Worm (Caenorhabditis elegans) whole organism, young adult: ENCODE data around the gene toca-1.
A peak's percentile ranks its signal among the peaks of the same experiment; 100 is the strongest.

Experiments
- B0035.1 ChIP-seq: sonication (generic microtip); optimal IDR thresholded peaks from 2 replicates; lab custom pipeline; 2016; ENCODE audit warnings: missing genetic modification characterization, mild to moderate bottlenecking, missing compliant biosample characterization, missing genotype, missing genetic modification reagents
- B0336.3 ChIP-seq: fragments of 200-800 bp; sonication (Bioruptor generic); IDR thresholded peaks from 2 replicates; pipeline ENCODE4 v1.3.6; 2022; ENCODE audit warnings: missing genetic modification characterization, missing compliant biosample characterization
- C06A6.2 ChIP-seq: fragments of 200-800 bp; sonication (Bioruptor generic); conservative IDR thresholded peaks from 2 replicates; pipeline ENCODE4 v1.3.6; 2022; ENCODE audit warnings: missing genetic modification characterization, missing compliant biosample characterization
- F49E8.2 ChIP-seq: sonication (generic microtip); optimal IDR thresholded peaks from 3 replicates; lab custom pipeline; 2017; ENCODE audit warnings: missing genetic modification characterization, mild to moderate bottlenecking, missing compliant biosample characterization, antibody characterized with exemption, moderate library complexity; ENCODE audit not compliant: insufficient read depth
- F52B5.7 ChIP-seq: sonication (generic microtip); optimal IDR thresholded peaks from 2 replicates; lab custom pipeline; 2016; ENCODE audit warnings: mild to moderate bottlenecking, missing genetic modification characterization, missing compliant biosample characterization
- T07F8.4 ChIP-seq: sonication (generic microtip); optimal IDR thresholded peaks from 2 replicates; lab custom pipeline; 2016; ENCODE audit warnings: mild to moderate bottlenecking, missing genetic modification characterization, moderate library complexity, missing compliant biosample characterization
- T26A5.8 ChIP-seq: sonication (generic microtip); optimal IDR thresholded peaks from 2 replicates; lab custom pipeline; 2016; ENCODE audit warnings: missing genetic modification characterization, missing compliant biosample characterization
- Y56A3A.18 ChIP-seq: fragments of 200-800 bp; sonication (Bioruptor generic); IDR thresholded peaks from 2 replicates; pipeline ENCODE4 v1.3.6; 2022; ENCODE audit warnings: missing genetic modification reagents, missing genetic modification characterization, missing compliant biosample characterization
- Y67H2A.10 ChIP-seq: fragments of 200-800 bp; sonication (Bioruptor generic); conservative IDR thresholded peaks from 2 replicates; pipeline ENCODE4 v1.3.6; 2022; ENCODE audit warnings: missing genetic modification reagents, missing genetic modification characterization, missing compliant biosample characterization
- aptf-3 ChIP-seq: fragments of 200-800 bp; sonication (Bioruptor generic); IDR thresholded peaks from 2 replicates; pipeline ENCODE4 v1.3.6; 2022; ENCODE audit warnings: missing genetic modification characterization, missing compliant biosample characterization
- athp-1 ChIP-seq: sonication (generic microtip); optimal IDR thresholded peaks from 2 replicates; lab custom pipeline; 2017; ENCODE audit warnings: mild to moderate bottlenecking, missing genetic modification characterization, missing compliant biosample characterization
- cebp-2 ChIP-seq: fragments of 200-800 bp; sonication (Bioruptor generic); IDR thresholded peaks from 2 replicates; pipeline ENCODE4 v1.3.6; 2022; ENCODE audit warnings: missing genetic modification characterization, missing compliant biosample characterization
- ceh-58 ChIP-seq: fragments of 200-800 bp; sonication (Bioruptor generic); IDR thresholded peaks from 2 replicates; pipeline ENCODE4 v1.3.6; 2022; ENCODE audit warnings: missing genetic modification characterization, missing compliant biosample characterization
- chd-7 ChIP-seq: sonication (generic microtip); optimal IDR thresholded peaks from 2 replicates; lab custom pipeline; 2016; ENCODE audit warnings: mild to moderate bottlenecking, missing genetic modification characterization, moderate library complexity, missing compliant biosample characterization
- dox-1 ChIP-seq: fragments of 200-800 bp; sonication (Bioruptor generic); IDR thresholded peaks from 2 replicates; pipeline ENCODE4 v1.3.6; 2022; ENCODE audit warnings: missing genetic modification reagents, missing genetic modification characterization, missing compliant biosample characterization
- dpff-1 ChIP-seq: sonication (generic microtip); optimal IDR thresholded peaks from 2 replicates; lab custom pipeline; 2017; ENCODE audit warnings: mild to moderate bottlenecking, missing genetic modification characterization, missing compliant biosample characterization
- ekl-4 ChIP-seq: fragments of 200-800 bp; sonication (Bioruptor generic); IDR thresholded peaks from 2 replicates; pipeline ENCODE4 v1.3.6; 2022; ENCODE audit warnings: missing genetic modification reagents, missing genetic modification characterization, missing compliant biosample characterization
- fkh-3 ChIP-seq: sonication (generic microtip); optimal IDR thresholded peaks from 2 replicates; lab custom pipeline; 2016; ENCODE audit warnings: mild to moderate bottlenecking, missing genetic modification characterization, missing compliant biosample characterization
- hmg-1.2 ChIP-seq: fragments of 200-800 bp; sonication (Bioruptor generic); IDR thresholded peaks from 2 replicates; pipeline ENCODE4 v1.3.6; 2022; ENCODE audit warnings: missing genetic modification reagents, missing genetic modification characterization, missing compliant biosample characterization
- hsf-1 ChIP-seq: fragments of 200-800 bp; sonication (Bioruptor generic); IDR thresholded peaks from 2 replicates; pipeline ENCODE4 v1.3.6; 2022; ENCODE audit warnings: missing genetic modification reagents, missing genetic modification characterization, missing compliant biosample characterization
- lag-1 ChIP-seq: fragments of 200-800 bp; sonication (Bioruptor generic); IDR thresholded peaks from 2 replicates; pipeline ENCODE4 v1.3.6; 2022; ENCODE audit warnings: missing genetic modification reagents, missing genetic modification characterization, missing compliant biosample characterization
- lin-40 ChIP-seq: sonication (generic microtip); optimal IDR thresholded peaks from 2 replicates; lab custom pipeline; 2016; ENCODE audit warnings: missing genetic modification characterization, mild to moderate bottlenecking, missing compliant biosample characterization, missing genotype, missing genetic modification reagents
- lsl-1 ChIP-seq: fragments of 200-800 bp; sonication (Bioruptor generic); optimal IDR thresholded peaks from 2 replicates; lab custom pipeline; 2018; ENCODE audit warnings: mild to moderate bottlenecking, missing genetic modification characterization, moderate library complexity, missing compliant biosample characterization
- madf-10 ChIP-seq: sonication (generic microtip); optimal IDR thresholded peaks from 2 replicates; lab custom pipeline; 2016; ENCODE audit warnings: mild to moderate bottlenecking, missing genetic modification characterization, missing compliant biosample characterization
- madf-3 ChIP-seq: fragments of 200-800 bp; sonication (Bioruptor generic); IDR thresholded peaks from 2 replicates; pipeline ENCODE4 v1.3.6; 2022; ENCODE audit warnings: missing genetic modification reagents, missing genetic modification characterization, missing compliant biosample characterization
- madf-6 ChIP-seq: fragments of 200-800 bp; sonication (Bioruptor generic); IDR thresholded peaks from 2 replicates; pipeline ENCODE4 v1.3.6; 2022; ENCODE audit warnings: missing genetic modification reagents, missing genetic modification characterization, missing compliant biosample characterization
- mel-28 ChIP-seq: sonication (generic microtip); optimal IDR thresholded peaks from 2 replicates; lab custom pipeline; 2016; ENCODE audit warnings: borderline replicate concordance, mild to moderate bottlenecking, missing genetic modification characterization, missing compliant biosample characterization
- mes-4 ChIP-seq: sonication (generic microtip); optimal IDR thresholded peaks from 2 replicates; lab custom pipeline; 2016; ENCODE audit warnings: missing genotype, missing genetic modification characterization, missing compliant biosample characterization
- mxl-1 ChIP-seq: sonication (generic microtip); optimal IDR thresholded peaks from 2 replicates; lab custom pipeline; 2016; ENCODE audit warnings: missing genetic modification characterization, missing compliant biosample characterization
- nfya-1 ChIP-seq: sonication (generic microtip); optimal IDR thresholded peaks from 2 replicates; lab custom pipeline; 2017; ENCODE audit warnings: antibody characterized with exemption, missing compliant biosample characterization, missing genetic modification characterization, borderline replicate concordance; ENCODE audit not compliant: insufficient read depth
- nfya-2 ChIP-seq: fragments of 200-800 bp; sonication (Bioruptor generic); IDR thresholded peaks from 2 replicates; pipeline ENCODE4 v1.3.6; 2022; ENCODE audit warnings: missing genetic modification reagents, missing genetic modification characterization, missing compliant biosample characterization
- nfyb-1 ChIP-seq: fragments of 200-800 bp; sonication (Bioruptor generic); IDR thresholded peaks from 2 replicates; pipeline ENCODE4 v1.3.6; 2022; ENCODE audit warnings: missing genetic modification reagents, missing genetic modification characterization, missing compliant biosample characterization
- nhr-120 ChIP-seq: fragments of 200-800 bp; sonication (Bioruptor generic); IDR thresholded peaks from 2 replicates; pipeline ENCODE4 v1.3.6; 2022; ENCODE audit warnings: missing genetic modification characterization, missing compliant biosample characterization
- nhr-90 ChIP-seq: sonication (generic microtip); optimal IDR thresholded peaks from 2 replicates; lab custom pipeline; 2016; ENCODE audit warnings: missing genotype, mild to moderate bottlenecking, missing genetic modification characterization, missing compliant biosample characterization
- repo-1 ChIP-seq: sonication (generic microtip); optimal IDR thresholded peaks from 2 replicates; lab custom pipeline; 2017; ENCODE audit warnings: mild to moderate bottlenecking, missing genetic modification characterization, missing compliant biosample characterization
- rpc-1 ChIP-seq, 2 experiments: fragments of 150-350 bp in 1 of 2; sonication (generic microtip) in 1 of 2; optimal IDR thresholded peaks; 2 replicates each; lab custom pipeline; 2014 to 2018; ENCODE audit warnings: missing biosample characterization in 1 of 2, missing genetic modification characterization in 1 of 2, missing genetic modification reagents in 1 of 2, missing genotype in 1 of 2
- sdz-38 ChIP-seq: sonication (generic microtip); optimal IDR thresholded peaks from 2 replicates; lab custom pipeline; 2016; ENCODE audit warnings: missing genotype, missing genetic modification characterization, missing compliant biosample characterization
- somi-1 ChIP-seq: fragments of 200-800 bp; sonication (Bioruptor generic); optimal IDR thresholded peaks from 2 replicates; lab custom pipeline; 2018; ENCODE audit warnings: mild to moderate bottlenecking, missing genetic modification characterization, missing compliant biosample characterization
- unc-130 ChIP-seq: sonication (generic microtip); optimal IDR thresholded peaks from 2 replicates; lab custom pipeline; 2016; ENCODE audit warnings: missing genetic modification reagents, missing genetic modification characterization, missing compliant biosample characterization
- xnd-1 ChIP-seq: sonication (generic microtip); optimal IDR thresholded peaks from 2 replicates; lab custom pipeline; 2016; ENCODE audit warnings: missing genotype, missing genetic modification reagents, missing genetic modification characterization, missing compliant biosample characterization
- zfh-2 ChIP-seq: fragments of 200-800 bp; sonication (Bioruptor generic); conservative IDR thresholded peaks from 2 replicates; pipeline ENCODE4 v1.3.6; 2022; ENCODE audit warnings: missing genetic modification reagents, missing genetic modification characterization, missing compliant biosample characterization
- zim-3 ChIP-seq: sonication (generic microtip); optimal IDR thresholded peaks from 2 replicates; lab custom pipeline; 2017; ENCODE audit warnings: mild to moderate bottlenecking, missing genetic modification characterization, moderate library complexity, missing compliant biosample characterization
- ztf-18 ChIP-seq: sonication (generic microtip); optimal IDR thresholded peaks from 2 replicates; lab custom pipeline; 2016; ENCODE audit warnings: missing genotype, mild to moderate bottlenecking, missing genetic modification characterization, missing compliant biosample characterization
- ztf-26 ChIP-seq: sonication (generic microtip); optimal IDR thresholded peaks from 2 replicates; lab custom pipeline; 2017; ENCODE audit warnings: missing genetic modification characterization, missing compliant biosample characterization

toca-1 gene

DNA sequence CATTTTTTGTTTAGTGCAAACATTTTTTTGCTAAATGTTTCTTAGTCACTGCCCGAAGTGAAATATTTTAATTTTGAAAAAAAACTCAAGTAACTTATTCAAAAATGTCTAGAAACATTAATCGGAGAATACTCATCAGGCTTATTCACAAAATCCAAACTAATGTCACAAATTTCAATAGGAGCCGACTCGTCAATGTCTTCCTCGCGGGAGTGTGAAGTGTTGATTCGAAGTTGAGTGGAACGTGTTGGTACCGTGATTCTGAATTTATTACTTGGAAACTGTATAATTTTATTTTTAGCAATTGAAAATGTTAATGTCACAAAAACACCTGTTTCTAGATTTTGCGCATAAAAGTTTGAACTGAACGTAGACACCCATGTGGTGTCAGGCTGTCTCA, 31.7 kb downstream of the toca-1 start:
- TF ChIP-seq lag-1 (GFP tag; lab: Robert Waterston, UW) (no peak), ceh-58 (GFP tag; lab: Robert Waterston, UW) (0 out of 2 replicates have a peak, but pooled peaks have one; percentile 24), ekl-4 (GFP tag; lab: Robert Waterston, UW) (0 out of 2 replicates have a peak, but pooled peaks have one; percentile 70), repo-1 (tag; lab: Kevin White, UChicago) (peak; percentile 52)
- TF ChIP-seq, all 124 proteins: peak for 3

DNA sequence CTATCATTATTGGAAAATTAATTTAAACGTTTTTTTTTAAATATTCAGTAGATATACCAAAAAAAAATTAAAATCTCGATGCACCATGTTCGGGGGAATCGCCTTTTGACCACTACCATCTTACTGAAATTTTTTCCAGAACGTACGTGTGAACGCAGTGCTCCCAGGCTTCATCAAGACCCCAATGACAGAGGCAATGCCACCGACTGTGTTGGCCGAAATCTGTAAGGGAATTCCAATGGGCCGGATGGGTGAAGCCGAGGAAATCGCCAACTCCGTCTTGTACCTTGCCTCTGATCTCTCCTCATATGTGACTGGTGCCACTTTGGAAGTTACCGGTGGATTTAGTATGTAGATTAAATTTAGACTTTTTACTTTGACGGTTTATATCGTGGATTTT, 32.5 kb downstream of the toca-1 start:
- TF ChIP-seq nfya-1 (tag; lab: Kevin White, UChicago) = no peak
- peak; percentile 23 for TF ChIP-seq athp-1 (tag; lab: Kevin White, UChicago)
- TF ChIP-seq nhr-90 (tag; lab: Kevin White, UChicago) = peak; percentile 21
- 0 out of 2 replicates have a peak, but pooled peaks have one; percentile 16 for TF ChIP-seq nhr-120 (GFP tag; lab: Robert Waterston, UW)
- TF ChIP-seq madf-3 (GFP tag; lab: Robert Waterston, UW) = 0 out of 2 replicates have a peak, but pooled peaks have one; percentile 47
- TF ChIP-seq hsf-1 (GFP tag; lab: Robert Waterston, UW) = 0 out of 2 replicates have a peak, but pooled peaks have one; percentile 22
- peak; percentile 56 for TF ChIP-seq chd-7 (tag; lab: Kevin White, UChicago)
- no peak for TF ChIP-seq sdz-38
- 0 out of 2 replicates have a peak, but pooled peaks have one; percentile 54 for TF ChIP-seq cebp-2 (GFP tag; lab: Robert Waterston, UW)
- peak; percentile 27 for TF ChIP-seq F52B5.7
- peak; percentile 36; the same call in 1 of the 2 replicates for TF ChIP-seq dox-1
- TF ChIP-seq B0336.3 (GFP tag; lab: Robert Waterston, UW) = no peak
- TF ChIP-seq ceh-58 (GFP tag; lab: Robert Waterston, UW) = 0 out of 2 replicates have a peak, but pooled peaks have one; percentile 50
- no peak for TF ChIP-seq fkh-3 (tag; lab: Kevin White, UChicago)
- TF ChIP-seq nfyb-1 = peak; percentile 59; the same call in 1 of the 2 replicates
- TF ChIP-seq, all 124 proteins: peak for 11

DNA sequence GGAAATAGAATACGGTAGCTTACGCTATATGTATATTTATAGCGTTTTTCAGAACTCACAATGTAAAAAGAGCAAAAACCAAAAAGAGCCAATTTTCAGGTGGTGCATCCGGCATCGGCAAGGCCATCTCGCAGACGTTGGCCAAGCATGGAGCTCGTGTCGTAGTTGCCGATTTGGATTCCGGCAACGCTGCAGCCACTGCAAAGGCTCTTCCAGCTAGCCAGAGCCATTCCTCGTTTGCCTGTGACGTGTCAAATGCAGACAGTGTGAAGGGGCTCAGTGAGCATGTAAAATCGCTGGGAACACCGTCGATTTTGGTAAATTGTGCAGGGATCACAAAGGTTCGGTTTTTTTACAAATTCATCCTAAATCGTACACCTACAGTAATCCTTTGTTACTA, 34.2 kb downstream of the toca-1 start:
- TF ChIP-seq chd-7 (tag; lab: Kevin White, UChicago) (peak; percentile 23), zfh-2 (GFP tag; lab: Robert Waterston, UW) (peak; percentile 60), F52B5.7 (peak; percentile 34), ztf-26 (tag; lab: Kevin White, UChicago) (no peak), zim-3 (tag; lab: Kevin White, UChicago) (peak; percentile 72), dpff-1 (tag; lab: Kevin White, UChicago) (peak; percentile 35), Y67H2A.10 (no peak), ztf-18 (no peak), C06A6.2 (GFP tag; lab: Robert Waterston, UW) (0 out of 2 replicates have a peak, but pooled peaks have one; percentile 17), T07F8.4 (no peak), madf-6 (0 out of 2 replicates have a peak, but pooled peaks have one; percentile 28), Y56A3A.18 (GFP tag; lab: Robert Waterston, UW) (no peak), aptf-3 (0 out of 2 replicates have a peak, but pooled peaks have one; percentile 18), mel-28 (tag; lab: Kevin White, UChicago) (no peak), unc-130 (GFP tag; lab: Kevin White, UChicago) (no peak), somi-1 (GFP tag; lab: Kevin White, UChicago) (no peak), F49E8.2 (tag; lab: Kevin White, UChicago) (no peak), dox-1 (peak; percentile 13; the same call in 1 of the 2 replicates)

DNA sequence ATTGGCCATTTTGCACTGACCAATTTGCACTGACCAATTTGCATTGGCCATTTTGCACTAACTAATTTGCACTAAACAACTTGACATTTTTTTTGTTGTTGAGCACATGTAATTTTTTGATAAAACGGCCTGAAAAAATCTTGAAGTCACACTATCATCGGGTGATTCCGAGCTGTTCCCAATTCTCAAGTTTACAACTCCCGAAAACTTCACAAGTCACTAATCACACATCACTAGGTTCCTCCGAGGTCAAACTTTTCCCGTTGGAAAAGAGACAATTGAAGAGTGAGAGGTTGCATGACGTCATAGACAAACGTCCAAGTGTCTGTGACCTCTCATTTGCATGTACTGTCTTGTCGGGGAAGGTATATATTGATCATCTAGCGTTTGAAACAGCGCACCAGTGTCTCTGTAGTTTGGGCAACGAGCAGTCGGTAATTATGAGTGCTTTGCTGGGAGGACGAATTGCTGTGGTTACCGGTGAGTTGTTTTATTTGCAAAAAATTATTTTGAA, 35.1 kb downstream of the toca-1 start, which contains the start of the genes D1005.10 and dhs-25:
D1005.10 (minus strand) TSS at position 51 of the 514 bp plus-strand sequence.
dhs-25 (plus strand) TSS at position 398 of the 514 bp plus-strand sequence.
- TF ChIP-seq fkh-3 (tag; lab: Kevin White, UChicago) = no peak
- peak; percentile 73 for TF ChIP-seq lin-40 (tag; lab: Kevin White, UChicago)
- TF ChIP-seq T26A5.8 (tag; lab: Kevin White, UChicago) = no peak
- peak; percentile 85 for TF ChIP-seq hmg-1.2 (GFP tag; lab: Robert Waterston, UW)
- no peak for TF ChIP-seq dpff-1 (tag; lab: Kevin White, UChicago)
- no peak for TF ChIP-seq B0035.1 (tag; lab: Kevin White, UChicago)
- no peak for TF ChIP-seq rpc-1 (optimal IDR thresholded peaks at IDR 0.05; lab: Kevin White, UChicago)
- TF ChIP-seq rpc-1 (tag; optimal IDR thresholded peaks at IDR 0.05; lab: Kevin White, UChicago) = no peak
- no peak for TF ChIP-seq xnd-1 (tag; lab: Kevin White, UChicago)
- TF ChIP-seq madf-10 (tag; lab: Kevin White, UChicago) = peak; percentile 28
- TF ChIP-seq mes-4 (tag; lab: Kevin White, UChicago) = no peak
- no peak for TF ChIP-seq nfya-2
- no peak for TF ChIP-seq lsl-1 (GFP tag; lab: Kevin White, UChicago)
- no peak for TF ChIP-seq mxl-1 (tag; lab: Kevin White, UChicago)
- peak; percentile 13 for TF ChIP-seq nhr-90 (tag; lab: Kevin White, UChicago)
